Fruit fly (Drosophila melanogaster): ENCODE data around the gene CG18048.
A peak's percentile ranks its signal among the peaks of the same experiment; 100 is the strongest.

Gene CG18048

DNA sequence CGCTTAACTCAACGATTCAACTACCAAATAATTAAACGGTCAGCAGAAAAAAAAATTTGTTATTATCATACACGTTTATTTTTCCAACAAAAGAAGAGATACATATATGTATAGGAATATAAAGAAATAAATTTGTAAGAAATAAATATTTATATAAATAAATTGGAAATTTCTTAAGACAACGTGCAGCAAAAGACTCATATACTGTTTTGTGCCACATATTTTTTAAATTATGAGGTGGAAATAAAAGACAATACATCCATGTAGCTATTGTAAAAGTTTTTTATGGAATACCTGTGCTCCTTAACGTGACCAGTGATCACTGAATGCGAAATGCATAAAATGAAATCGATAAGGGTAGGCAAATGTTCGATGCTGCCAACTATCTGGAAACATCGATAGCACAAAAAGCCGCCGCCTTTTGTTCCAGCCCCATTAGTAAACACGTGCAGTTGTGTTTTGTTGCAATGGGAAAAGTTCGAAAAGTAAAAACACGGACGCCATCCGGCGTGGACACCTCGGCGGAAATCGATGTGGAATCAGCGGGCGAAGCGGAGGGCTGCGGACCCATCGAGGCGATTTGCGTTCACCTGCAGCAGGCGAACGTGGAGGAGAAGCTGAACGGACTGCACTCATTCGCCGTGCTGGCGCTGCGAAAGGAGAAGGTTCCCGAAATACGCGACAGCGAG lies 22.8 kb downstream of the CG18048 start, which contains the start of gene CG10286 (continued):
- no peak for TF ChIP-seq odd (GFP tag; optimal IDR thresholded peaks at IDR 0.05)
- TF ChIP-seq CG17829 (tag; optimal IDR thresholded peaks at IDR 0.05): peak; percentile 69
- TF ChIP-seq eve (GFP tag; optimal IDR thresholded peaks at IDR 0.05): no peak
- no peak for TF ChIP-seq CG7745 (tag; optimal IDR thresholded peaks at IDR 0.05)
- no peak for TF ChIP-seq CG33557 (GFP tag; optimal IDR thresholded peaks at IDR 0.05)
- TF ChIP-seq corto (GFP tag; optimal IDR thresholded peaks at IDR 0.05): no peak
- TF ChIP-seq Dll (GFP tag; IDR thresholded peaks at IDR 0.05; ENCODE audit: partially characterized antibody): peak; percentile 62; the same call in 3 of the 4 replicates
- peak; percentile 19 for TF ChIP-seq bcd (GFP tag; optimal IDR thresholded peaks at IDR 0.05)
- TF ChIP-seq sna (GFP tag; IDR thresholded peaks at IDR 0.05; ENCODE audit: partially characterized antibody): no peak; the same call in none of the 2 replicates
- TF ChIP-seq lbe (GFP tag; optimal IDR thresholded peaks at IDR 0.05): no peak
- peak; percentile 78 for TF ChIP-seq CG13287 (GFP tag; IDR thresholded peaks at IDR 0.05; ENCODE audit: partially characterized antibody)
- peak; percentile 76 for TF ChIP-seq nerfin-1 (tag; optimal IDR thresholded peaks at IDR 0.05)
- peak; percentile 56 for TF ChIP-seq CG2116 (GFP tag; optimal IDR thresholded peaks at IDR 0.05)
- no peak for TF ChIP-seq caup (GFP tag; optimal IDR thresholded peaks at IDR 0.05; ENCODE audit: severe bottlenecking)
- TF ChIP-seq CG18599 (GFP tag; optimal IDR thresholded peaks at IDR 0.05): peak; percentile 36
- TF ChIP-seq her (GFP tag; optimal IDR thresholded peaks at IDR 0.05): no peak
- TF ChIP-seq tx (GFP tag; optimal IDR thresholded peaks at IDR 0.05): no peak
- peak; percentile 42 for TF ChIP-seq CG12659 (GFP tag; optimal IDR thresholded peaks at IDR 0.05)
- no peak for TF ChIP-seq NC2α (GFP tag; optimal IDR thresholded peaks at IDR 0.05)
- no peak for TF ChIP-seq CG8089 (GFP tag; optimal IDR thresholded peaks at IDR 0.05)
- TF ChIP-seq Dp (GFP tag; optimal IDR thresholded peaks at IDR 0.05): peak; percentile 22
- TF ChIP-seq CkIIα-i1 (GFP tag; IDR thresholded peaks at IDR 0.05): no peak
- TF ChIP-seq CG11695 (GFP tag; IDR thresholded peaks at IDR 0.05): 0 out of 3 replicates have a peak, but pooled peaks have one; percentile 8
- TF ChIP-seq grn (GFP tag; optimal IDR thresholded peaks at IDR 0.05): no peak
- TF ChIP-seq Dfd (GFP tag; optimal IDR thresholded peaks at IDR 0.05): no peak
- peak; percentile 57 for TF ChIP-seq CG15514 (GFP tag; optimal IDR thresholded peaks at IDR 0.05)
- peak; percentile 15 for TF ChIP-seq Sry-β (GFP tag; optimal IDR thresholded peaks at IDR 0.05)
- 0 out of 2 replicates have a peak, but pooled peaks have one; percentile 16 for TF ChIP-seq CG2129 (GFP tag; IDR thresholded peaks at IDR 0.05; ENCODE audit: partially characterized antibody)
- TF ChIP-seq tna (GFP tag; IDR thresholded peaks at IDR 0.05; ENCODE audit: partially characterized antibody): peak; percentile 60
- TF ChIP-seq insv (GFP tag; optimal IDR thresholded peaks at IDR 0.05): no peak
- TF ChIP-seq dan (GFP tag; IDR thresholded peaks at IDR 0.05): no peak
- no peak for TF ChIP-seq Stat92E (GFP tag; optimal IDR thresholded peaks at IDR 0.05)
- peak; percentile 46 for TF ChIP-seq CG10431 (GFP tag; optimal IDR thresholded peaks at IDR 0.05)
- TF ChIP-seq Oaz (GFP tag; IDR thresholded peaks at IDR 0.05): peak; percentile 34; the same call in 1 of the 2 replicates
- no peak for TF ChIP-seq CG7786 (GFP tag; optimal IDR thresholded peaks at IDR 0.05)
- no peak for TF ChIP-seq ab (GFP tag; optimal IDR thresholded peaks at IDR 0.05)
- TF ChIP-seq CG4854 (GFP tag; optimal IDR thresholded peaks at IDR 0.05): no peak
- TF ChIP-seq fd102C (GFP tag; optimal IDR thresholded peaks at IDR 0.05): no peak
- peak; percentile 23 for TF ChIP-seq CG13775 (GFP tag; optimal IDR thresholded peaks at IDR 0.05)
- TF ChIP-seq CG9437 (GFP tag; optimal IDR thresholded peaks at IDR 0.05): peak; percentile 39
- TF ChIP-seq oc (tag; optimal IDR thresholded peaks at IDR 0.05): no peak
- TF ChIP-seq slou (GFP tag; optimal IDR thresholded peaks at IDR 0.05): no peak
- no peak for TF ChIP-seq CG1792 (GFP tag; optimal IDR thresholded peaks at IDR 0.05)
- no peak for TF ChIP-seq Gug (GFP tag; IDR thresholded peaks at IDR 0.05)
- no peak for TF ChIP-seq CG4730 (GFP tag; IDR thresholded peaks at IDR 0.05)
- TF ChIP-seq CG3065 (GFP tag; optimal IDR thresholded peaks at IDR 0.05): no peak
- TF ChIP-seq amos (GFP tag; IDR thresholded peaks at IDR 0.05; ENCODE audit: partially characterized antibody): peak; percentile 86
- TF ChIP-seq CG42726 (GFP tag; IDR thresholded peaks at IDR 0.05; ENCODE audit: partially characterized antibody): peak; percentile 65
